Worm (Caenorhabditis elegans) whole organism, L4 larva: ENCODE results near the gene C29F4.3.
"Not testable (repeated sequence)": the region's sequence is repeated elsewhere in the genome, so short reads cannot be mapped to it uniquely, and the experiment has no call there.

ENCODE experiments used
- D1046.2 ChIP-seq: fragments of 200-800 bp; sonication (Bioruptor generic); IDR thresholded peaks from 2 replicates; pipeline ENCODE4 v1.3.6; 2022; ENCODE audit warnings: missing genetic modification characterization, missing compliant biosample characterization
- F44E2.7 ChIP-seq: fragments of 200-800 bp; sonication (Bioruptor generic); IDR thresholded peaks from 2 replicates; pipeline ENCODE4 v2.1.2; 2022; ENCODE audit warnings: missing genetic modification characterization, missing compliant biosample characterization
- T26A8.4 ChIP-seq: fragments of 200-800 bp; sonication (Bioruptor generic); IDR thresholded peaks from 2 replicates; pipeline ENCODE4 v1.3.6; 2022; ENCODE audit warnings: missing genetic modification characterization, missing compliant biosample characterization
- aha-1 ChIP-seq: fragments of 150-350 bp; peaks from one replicate; lab custom pipeline; 2014; ENCODE audit warnings: missing biosample characterization, missing genetic modification characterization
- ceh-20 ChIP-seq: fragments of 200-800 bp; sonication (Bioruptor generic); IDR thresholded peaks from 2 replicates; pipeline ENCODE4 v1.3.6; 2022; ENCODE audit warnings: missing genetic modification reagents, missing genetic modification characterization, missing compliant biosample characterization
- ces-1 ChIP-seq: fragments of 150-350 bp; sonication (generic microtip); optimal IDR thresholded peaks from 4 replicates; lab custom pipeline; 2014; ENCODE audit warnings: missing biosample characterization, missing genetic modification reagents, missing genetic modification characterization
- cey-2 ChIP-seq: sonication (generic microtip); optimal IDR thresholded peaks from 3 replicates; lab custom pipeline; 2017; ENCODE audit warnings: missing genetic modification characterization, mild to moderate bottlenecking, missing compliant biosample characterization, antibody characterized with exemption, borderline replicate concordance; ENCODE audit not compliant: insufficient read depth
- ctbp-1 ChIP-seq: fragments of 200-800 bp; sonication (Bioruptor generic); IDR thresholded peaks from 2 replicates; pipeline ENCODE4 v1.3.6; 2022; ENCODE audit warnings: missing genetic modification reagents, missing genetic modification characterization, missing compliant biosample characterization
- daf-16 ChIP-seq, 3 experiments: sonication (generic microtip); optimal IDR thresholded peaks; 2 replicates each; lab custom pipeline; 2016 to 2017; ENCODE audit warnings: missing genetic modification characterization in 3 of 3, missing genetic modification reagents in 3 of 3, mild to moderate bottlenecking in 2 of 3, missing compliant biosample characterization in 2 of 3, missing biosample characterization in 1 of 3, moderate library complexity in 1 of 3
- dve-1 ChIP-seq: sonication (generic microtip); optimal IDR thresholded peaks from 2 replicates; lab custom pipeline; 2017; ENCODE audit warnings: antibody characterized with exemption, mild to moderate bottlenecking, missing genetic modification characterization, missing compliant biosample characterization; ENCODE audit not compliant: insufficient read depth
- egl-27 ChIP-seq: sonication (generic microtip); optimal IDR thresholded peaks from 3 replicates; lab custom pipeline; 2017; ENCODE audit warnings: missing biosample characterization, missing genetic modification reagents, missing genetic modification characterization
- egl-43 ChIP-seq: fragments of 200-800 bp; sonication (Bioruptor generic); IDR thresholded peaks from 2 replicates; pipeline ENCODE4 v1.3.6; 2022; ENCODE audit warnings: missing genetic modification reagents, missing genetic modification characterization, missing compliant biosample characterization
- fkh-10 ChIP-seq: fragments of 150-350 bp; optimal IDR thresholded peaks from 2 replicates; lab custom pipeline; 2014; ENCODE audit warnings: missing biosample characterization, missing genetic modification reagents, missing genetic modification characterization
- fos-1 ChIP-seq: fragments of 150-350 bp; optimal IDR thresholded peaks from 2 replicates; lab custom pipeline; 2014; ENCODE audit warnings: missing biosample characterization, missing genetic modification characterization
- hlh-11 ChIP-seq: fragments of 200-800 bp; sonication (Bioruptor generic); optimal IDR thresholded peaks from 2 replicates; lab custom pipeline; 2018; ENCODE audit warnings: mild to moderate bottlenecking, missing genetic modification characterization, missing compliant biosample characterization
- lin-13 ChIP-seq: fragments of 150-350 bp; optimal IDR thresholded peaks from 2 replicates; lab custom pipeline; 2014; ENCODE audit warnings: missing biosample characterization, missing genetic modification reagents, missing genetic modification characterization
- lin-15B ChIP-seq: fragments of 150-350 bp; sonication (generic microtip); optimal IDR thresholded peaks from 3 replicates; lab custom pipeline; 2014; ENCODE audit warnings: missing biosample characterization, missing genetic modification characterization
- lin-29 ChIP-seq: fragments of 200-800 bp; sonication (Bioruptor generic); IDR thresholded peaks from 2 replicates; pipeline ENCODE4 v1.3.6; 2022; ENCODE audit warnings: missing genetic modification reagents, missing genetic modification characterization, missing compliant biosample characterization
- madf-5 ChIP-seq, 2 experiments: fragments of 200-800 bp; sonication (Bioruptor generic); IDR thresholded peaks; 2 replicates each; pipeline ENCODE4 v1.3.6; 2022; ENCODE audit warnings: missing compliant biosample characterization in 2 of 2, missing genetic modification characterization in 2 of 2
- mdl-1 ChIP-seq, 2 experiments: fragments of 150-350 bp in 1 of 2; sonication (generic microtip) in 1 of 2; optimal IDR thresholded peaks; 2 replicates each; lab custom pipeline; 2014 to 2017; ENCODE audit warnings: missing biosample characterization in 2 of 2, missing genetic modification characterization in 2 of 2
- mep-1 ChIP-seq: fragments of 150-350 bp; sonication (generic microtip); optimal IDR thresholded peaks from 3 replicates; lab custom pipeline; 2014; ENCODE audit warnings: missing biosample characterization, missing genetic modification characterization
- mxl-2 ChIP-seq: fragments of 200-800 bp; sonication (Bioruptor generic); conservative IDR thresholded peaks from 2 replicates; pipeline ENCODE4 v1.3.6; 2022; ENCODE audit warnings: missing genetic modification reagents, missing genetic modification characterization, missing compliant biosample characterization
- nhr-102 ChIP-seq: sonication (generic microtip); optimal IDR thresholded peaks from 2 replicates; lab custom pipeline; 2016; ENCODE audit warnings: mild to moderate bottlenecking, missing genetic modification characterization, moderate library complexity, missing compliant biosample characterization
- nhr-28 ChIP-seq: fragments of 150-350 bp; optimal IDR thresholded peaks from 2 replicates; lab custom pipeline; 2014; ENCODE audit warnings: missing biosample characterization, missing genetic modification characterization
- nhr-41 ChIP-seq: fragments of 200-800 bp; sonication (Bioruptor generic); IDR thresholded peaks from 2 replicates; pipeline ENCODE4 v1.3.6; 2022; ENCODE audit warnings: missing genetic modification reagents, missing genetic modification characterization, missing compliant biosample characterization
- pha-4 ChIP-seq, 2 experiments: fragments of 150-350 bp in 1 of 2; fragments of 200-800 bp in 1 of 2; sonication (Bioruptor generic) in 1 of 2; IDR thresholded peaks in 1 of 2; optimal IDR thresholded peaks in 1 of 2; 2 replicates each; pipeline versions ENCODE4 v1.3.6 to Lab custom; 2014 to 2022; ENCODE audit warnings: missing genetic modification characterization in 2 of 2, missing genetic modification reagents in 2 of 2, missing biosample characterization in 1 of 2, missing compliant biosample characterization in 1 of 2
- php-3 ChIP-seq: fragments of 200-800 bp; sonication (Bioruptor generic); IDR thresholded peaks from 2 replicates; pipeline ENCODE4 v1.3.6; 2022; ENCODE audit warnings: missing genetic modification reagents, missing genetic modification characterization, missing compliant biosample characterization
- pqm-1 ChIP-seq: sonication (generic microtip); optimal IDR thresholded peaks from 2 replicates; lab custom pipeline; 2017; ENCODE audit warnings: missing biosample characterization, missing genetic modification characterization
- rbr-2 ChIP-seq: sonication (generic microtip); optimal IDR thresholded peaks from 2 replicates; lab custom pipeline; 2016; ENCODE audit warnings: missing genotype, missing genetic modification characterization, missing compliant biosample characterization
- set-16 ChIP-seq: fragments of 200-800 bp; sonication (Bioruptor generic); IDR thresholded peaks from 2 replicates; pipeline ENCODE4 v1.3.6; 2022; ENCODE audit warnings: missing genetic modification reagents, missing genetic modification characterization, missing compliant biosample characterization
- snpc-1.2 ChIP-seq: fragments of 200-800 bp; sonication (Bioruptor generic); IDR thresholded peaks from 2 replicates; pipeline ENCODE4 v1.3.6; 2022; ENCODE audit warnings: missing genetic modification reagents, missing genetic modification characterization, missing compliant biosample characterization
- tag-97 ChIP-seq: fragments of 200-800 bp; sonication (Bioruptor generic); IDR thresholded peaks from 2 replicates; pipeline ENCODE4 v1.3.6; 2022; ENCODE audit warnings: missing genetic modification characterization, missing compliant biosample characterization

The C29F4.3 gene

DNA sequence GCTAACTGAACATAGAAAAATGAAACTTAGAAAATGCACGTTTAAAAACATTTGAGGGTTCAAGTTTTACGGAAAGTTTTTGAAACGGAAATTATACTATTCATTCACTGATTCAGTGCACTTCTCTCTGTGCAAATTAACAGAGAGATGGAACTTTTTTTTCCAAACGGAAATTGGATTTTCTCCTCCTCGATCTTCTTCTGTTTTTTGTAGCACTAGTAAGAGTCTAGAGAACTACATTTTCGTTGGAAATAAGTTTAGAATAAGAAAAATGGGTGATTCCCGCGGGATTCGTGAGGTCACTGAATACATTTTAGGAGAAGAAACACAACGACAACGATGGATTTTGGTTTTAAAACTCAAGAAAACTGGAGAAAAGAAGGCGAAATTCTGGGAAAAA is 12.0 kb upstream of the C29F4.3 start:
- TF ChIP-seq fos-1 (tag; lab: Kevin White, UChicago) (no peak), lin-29 (GFP tag; lab: Robert Waterston, UW) (no peak), ceh-20 (GFP tag; lab: Robert Waterston, UW) (no peak), F44E2.7 (no peak), ces-1 (peak; percentile 70), fkh-10 (GFP tag; lab: Kevin White, UChicago) (peak; percentile 57), tag-97 (GFP tag; lab: Robert Waterston, UW) (no peak)

DNA sequence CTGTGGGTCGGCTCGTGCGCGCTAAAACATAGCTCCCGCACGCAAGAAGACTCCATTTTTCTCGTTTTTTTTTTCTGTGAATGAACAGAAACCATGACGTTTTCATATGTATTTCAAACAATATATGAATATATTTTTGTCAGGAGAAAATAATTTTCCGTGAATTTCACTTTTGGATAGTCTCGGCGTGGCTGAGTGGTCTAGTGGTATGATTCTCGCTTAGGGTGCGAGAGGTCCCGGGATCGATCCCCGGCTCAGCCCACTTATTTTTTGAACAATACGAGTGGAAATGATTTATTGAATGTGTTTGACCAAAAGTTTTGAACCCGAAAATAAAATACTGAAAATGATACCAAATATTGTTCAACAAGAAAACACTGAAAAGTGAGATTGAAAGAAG is 7.6 kb upstream of the C29F4.3 start:
- TF ChIP-seq lin-15B (tag; lab: Kevin White, UChicago) = no peak

DNA sequence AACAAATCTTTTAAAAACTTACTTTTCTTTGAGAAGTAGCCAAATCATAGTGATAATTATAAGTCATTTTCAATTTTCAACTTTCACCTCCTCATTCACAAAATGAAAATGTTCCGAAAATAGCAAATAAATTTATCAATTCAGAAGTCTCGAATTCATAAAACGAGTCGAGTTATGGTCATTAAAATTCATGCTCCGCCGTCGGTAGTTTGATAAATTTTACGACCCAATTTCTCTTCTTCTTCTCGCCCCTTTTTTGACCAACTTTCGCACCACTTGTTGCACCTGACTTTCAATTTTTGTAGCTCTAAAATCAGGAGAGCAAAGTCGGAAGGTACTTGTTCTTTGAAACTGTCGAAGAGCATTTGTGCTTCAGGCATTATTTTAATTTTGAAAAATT is 6.3 kb upstream of the C29F4.3 start, which contains the start of gene best-7:
Gene best-7 (minus strand): TSS at position 239 of the 400 bp plus-strand sequence.
- TF ChIP-seq php-3 (GFP tag; lab: Robert Waterston, UW) (peak; percentile 79), nhr-28 (tag; lab: Kevin White, UChicago) (peak; percentile 35), dve-1 (tag; lab: Kevin White, UChicago) (peak; percentile 5), egl-27 (tag; lab: Kevin White, UChicago) (no peak)
- TF ChIP-seq, all 104 proteins: peak for 3

DNA sequence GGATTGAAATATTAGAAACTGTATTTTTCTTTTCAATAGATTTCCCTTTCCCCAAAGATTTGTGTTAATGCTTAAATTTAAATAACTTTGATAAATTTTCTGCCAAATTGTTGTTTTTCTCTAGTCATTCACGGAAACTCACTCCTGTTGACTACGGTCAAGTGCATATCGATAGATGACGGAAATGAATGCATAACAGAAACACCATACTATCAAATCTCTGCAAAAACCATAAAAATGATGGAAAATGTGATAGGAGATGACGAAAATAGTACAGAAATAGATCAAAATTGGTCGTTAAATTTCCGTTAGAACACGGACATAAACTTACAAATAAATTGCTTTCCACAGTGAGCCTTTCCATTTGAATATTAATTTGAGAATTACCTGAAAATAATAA is 5.2 kb upstream of the C29F4.3 start:
- TF ChIP-seq nhr-41 (GFP tag; lab: Robert Waterston, UW) (no peak), ces-1 (no peak), pqm-1 (tag; lab: Kevin White, UChicago) (no peak), php-3 (GFP tag; lab: Robert Waterston, UW) (peak; percentile 80; the same call in 1 of the 2 replicates), nhr-102 (tag; lab: Kevin White, UChicago) (no peak), mdl-1 (tag; optimal IDR thresholded peaks at IDR 0.05; lab: Kevin White, UChicago) (no peak), tag-97 (GFP tag; lab: Robert Waterston, UW) (no peak), daf-16 (GFP tag; optimal IDR thresholded peaks at IDR 0.05; lab: Kevin White, UChicago) (no peak), daf-16 (tag; optimal IDR thresholded peaks at IDR 0.05; lab: Kevin White, UChicago) (peak; percentile 56), D1046.2 (GFP tag; lab: Robert Waterston, UW) (no peak), cey-2 (tag; lab: Kevin White, UChicago) (no peak), lin-13 (no peak), ceh-20 (GFP tag; lab: Robert Waterston, UW) (no peak), rbr-2 (no peak), mxl-2 (GFP tag; lab: Robert Waterston, UW) (no peak)

DNA sequence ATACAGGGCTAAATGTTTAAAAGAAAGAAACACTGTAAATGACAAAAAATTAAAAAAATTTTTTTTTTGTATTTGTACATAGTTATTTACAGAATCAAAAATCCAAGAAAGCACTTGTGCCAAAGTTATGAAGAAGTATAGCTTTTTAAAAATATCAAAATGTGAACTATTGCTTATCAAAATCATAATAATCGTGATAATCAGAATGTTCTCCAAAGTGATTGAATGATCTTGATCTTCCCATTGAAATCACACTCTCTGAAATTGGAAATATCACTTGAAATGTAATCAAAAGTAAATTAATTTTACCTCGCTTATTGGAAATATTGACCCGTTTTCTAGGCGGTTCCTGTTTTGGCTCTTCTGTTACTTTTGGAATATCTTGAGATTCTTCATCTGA is 2.8 kb upstream of the C29F4.3 start:
- TF ChIP-seq aha-1 (tag; lab: Kevin White, UChicago) (peak; percentile 15), mep-1 (tag; lab: Kevin White, UChicago) (peak; percentile 55), ctbp-1 (GFP tag; lab: Robert Waterston, UW) (no peak)

DNA sequence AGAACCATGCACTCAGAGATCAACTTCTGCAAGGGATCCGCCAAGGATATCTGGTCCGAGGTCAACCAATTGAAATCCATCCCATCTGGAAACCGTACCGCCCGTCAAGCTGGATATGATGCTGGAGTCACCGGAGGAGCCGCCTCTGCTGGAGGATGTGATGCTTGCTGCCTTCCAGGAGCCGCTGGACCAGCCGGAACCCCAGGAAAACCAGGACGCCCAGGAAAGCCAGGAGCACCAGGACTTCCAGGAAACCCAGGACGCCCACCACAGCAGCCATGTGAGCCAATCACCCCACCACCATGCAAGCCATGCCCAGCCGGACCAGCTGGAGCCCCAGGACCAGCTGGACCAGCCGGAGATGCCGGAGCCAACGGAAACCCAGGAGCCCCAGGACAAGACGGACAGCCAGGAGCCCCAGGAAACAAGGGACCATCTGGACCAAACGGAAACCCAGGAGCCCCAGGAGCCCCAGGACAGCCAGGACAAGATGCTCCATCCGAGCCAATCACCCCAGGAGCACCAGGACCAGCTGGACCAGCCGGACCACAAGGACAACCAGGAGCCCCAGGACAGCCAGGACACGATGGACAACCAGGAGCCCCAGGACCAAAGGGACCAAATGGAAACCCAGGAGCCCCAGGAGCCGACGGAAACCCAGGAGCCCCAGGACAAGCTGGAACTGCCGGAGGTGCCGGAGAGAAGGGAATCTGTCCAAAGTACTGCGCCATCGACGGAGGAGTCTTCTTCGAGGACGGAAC is 2.1 kb upstream of the C29F4.3 start:
- TF ChIP-seq egl-43 (GFP tag; lab: Robert Waterston, UW) (peak; percentile 66; the same call in 1 of the 2 replicates), madf-5 (GFP tag; IDR thresholded peaks at IDR 0.05; lab: Robert Waterston, UW) (peak in 1 of 2 experiments; percentile 92; a peak in 2 of 4 replicates), set-16 (GFP tag; lab: Robert Waterston, UW) (peak; percentile 99), snpc-1.2 (peak; percentile 31; the same call in 1 of the 2 replicates), pha-4 (GFP tag; IDR thresholded peaks at IDR 0.05; lab: Robert Waterston, UW) (peak; percentile 22; the same call in 1 of the 2 replicates), hlh-11 (tag; lab: Kevin White, UChicago) (peak; percentile 7), T26A8.4 (GFP tag; lab: Robert Waterston, UW) (peak; percentile 61; the same call in 1 of the 2 replicates)
- not testable (repeated sequence) for TF ChIP-seq pha-4 (tag; optimal IDR thresholded peaks at IDR 0.05; lab: Kevin White, UChicago)
